Worm (Caenorhabditis elegans) whole organism, L1 larva: ENCODE results near the gene F08G2.7.
A peak's percentile ranks its signal among the peaks of the same experiment; 100 is the strongest.

Experiments used
- C04F5.9 ChIP-seq: sonication (generic microtip); optimal IDR thresholded peaks from 2 replicates; lab custom pipeline; 2016; ENCODE audit warnings: missing genetic modification characterization, missing compliant biosample characterization
- Y116A8C.19 ChIP-seq: sonication (generic microtip); optimal IDR thresholded peaks from 2 replicates; lab custom pipeline; 2016; ENCODE audit warnings: missing compliant biosample characterization, missing genetic modification characterization, borderline replicate concordance
- ceh-8 ChIP-seq: fragments of 200-800 bp; sonication (Bioruptor generic); optimal IDR thresholded peaks from 2 replicates; lab custom pipeline; 2018; ENCODE audit warnings: mild to moderate bottlenecking, missing genetic modification characterization, moderate library complexity, missing compliant biosample characterization
- ceh-82 ChIP-seq, 3 experiments: fragments of 150-350 bp in 1 of 3; sonication (generic microtip) in 2 of 3; optimal IDR thresholded peaks; 2 replicates each; lab custom pipeline; 2014 to 2017; ENCODE audit warnings: missing biosample characterization in 3 of 3, missing genetic modification characterization in 3 of 3
- ceh-88 ChIP-seq: fragments of 200-800 bp; sonication (Bioruptor generic); IDR thresholded peaks from 2 replicates; pipeline ENCODE4 v1.3.6; 2022; ENCODE audit warnings: missing genetic modification characterization, missing compliant biosample characterization
- dpl-1 ChIP-seq, 3 experiments: fragments of 150-350 bp in 2 of 3; sonication (generic microtip) in 1 of 3; optimal IDR thresholded peaks; 2 replicates each; lab custom pipeline; 2014 to 2017; ENCODE audit warnings: missing biosample characterization in 3 of 3, missing genetic modification characterization in 3 of 3, missing genetic modification reagents in 3 of 3
- dsc-1 ChIP-seq: sonication (generic microtip); optimal IDR thresholded peaks from 2 replicates; lab custom pipeline; 2016; ENCODE audit warnings: mild to moderate bottlenecking, missing genetic modification characterization, missing compliant biosample characterization
- egl-13 ChIP-seq: sonication (generic microtip); optimal IDR thresholded peaks from 2 replicates; lab custom pipeline; 2016; ENCODE audit warnings: missing genotype, missing genetic modification reagents, missing genetic modification characterization, missing compliant biosample characterization
- egl-27 ChIP-seq, 2 experiments: fragments of 150-350 bp in 1 of 2; sonication (generic microtip); optimal IDR thresholded peaks; 3 replicates each; lab custom pipeline; 2017 to 2018; ENCODE audit warnings: missing biosample characterization in 2 of 2, missing genetic modification characterization in 2 of 2, missing genetic modification reagents in 2 of 2
- elt-2 ChIP-seq: sonication (generic microtip); optimal IDR thresholded peaks from 2 replicates; lab custom pipeline; 2016; ENCODE audit warnings: missing genetic modification characterization, mild to moderate bottlenecking, inconsistent platforms, missing compliant biosample characterization, missing genetic modification reagents
- elt-3 ChIP-seq, 6 experiments: fragments of 150-350 bp in 1 of 6; sonication (generic microtip); optimal IDR thresholded peaks; 2 replicates each; lab custom pipeline; 2017 to 2018; ENCODE audit warnings: missing biosample characterization in 6 of 6, missing genetic modification characterization in 6 of 6, inconsistent platforms in 1 of 6
- fkh-4 ChIP-seq: sonication (generic microtip); optimal IDR thresholded peaks from 2 replicates; lab custom pipeline; 2016; ENCODE audit warnings: missing compliant biosample characterization, missing genetic modification characterization, borderline replicate concordance
- fkh-8 ChIP-seq: sonication (generic microtip); optimal IDR thresholded peaks from 2 replicates; lab custom pipeline; 2016; ENCODE audit warnings: mild to moderate bottlenecking, missing genetic modification characterization, missing compliant biosample characterization
- fos-1 ChIP-seq: fragments of 150-350 bp; optimal IDR thresholded peaks from 2 replicates; lab custom pipeline; 2014; ENCODE audit warnings: missing biosample characterization, missing genetic modification characterization
- hlh-17 ChIP-seq: fragments of 200-800 bp; sonication (Bioruptor generic); optimal IDR thresholded peaks from 2 replicates; lab custom pipeline; 2018; ENCODE audit warnings: missing genetic modification characterization, mild to moderate bottlenecking, missing compliant biosample characterization, moderate library complexity, borderline replicate concordance
- hpl-2 ChIP-seq: fragments of 150-350 bp; optimal IDR thresholded peaks from 2 replicates; lab custom pipeline; 2014; ENCODE audit warnings: missing biosample characterization, missing genetic modification reagents, missing genetic modification characterization
- jun-1 ChIP-seq: fragments of 150-350 bp; optimal IDR thresholded peaks from 2 replicates; lab custom pipeline; 2014; ENCODE audit warnings: missing biosample characterization, missing genetic modification reagents, missing genetic modification characterization
- lir-3 ChIP-seq: sonication (generic microtip); optimal IDR thresholded peaks from 2 replicates; lab custom pipeline; 2016; ENCODE audit warnings: mild to moderate bottlenecking, missing genetic modification characterization, moderate library complexity, missing compliant biosample characterization; ENCODE audit not compliant: poor library complexity
- mep-1 ChIP-seq: fragments of 150-350 bp; optimal IDR thresholded peaks from 2 replicates; lab custom pipeline; 2014; ENCODE audit warnings: missing biosample characterization, missing genetic modification characterization
- nhr-20 ChIP-seq: sonication (generic microtip); optimal IDR thresholded peaks from 2 replicates; lab custom pipeline; 2016; ENCODE audit warnings: mild to moderate bottlenecking, missing genetic modification characterization, missing compliant biosample characterization
- nhr-28 ChIP-seq: fragments of 150-350 bp; optimal IDR thresholded peaks from 2 replicates; lab custom pipeline; 2014; ENCODE audit warnings: missing biosample characterization, missing genetic modification characterization
- nhr-47 ChIP-seq: sonication (generic microtip); optimal IDR thresholded peaks from 2 replicates; lab custom pipeline; 2016; ENCODE audit warnings: mild to moderate bottlenecking, missing genetic modification characterization, moderate library complexity, missing compliant biosample characterization
- nhr-76 ChIP-seq: sonication (generic microtip); optimal IDR thresholded peaks from 2 replicates; lab custom pipeline; 2017; ENCODE audit warnings: missing biosample characterization, missing genetic modification characterization
- nhr-77 ChIP-seq: fragments of 150-350 bp; optimal IDR thresholded peaks from 2 replicates; lab custom pipeline; 2014; ENCODE audit warnings: missing biosample characterization, missing genetic modification characterization
- nhr-84 ChIP-seq: sonication (generic microtip); optimal IDR thresholded peaks from 2 replicates; lab custom pipeline; 2017; ENCODE audit warnings: missing biosample characterization, missing genetic modification characterization
- nhr-85 ChIP-seq: sonication (generic microtip); peaks from one replicate; lab custom pipeline; 2016; ENCODE audit warnings: missing genetic modification characterization, inconsistent platforms, missing compliant biosample characterization
- nhr-90 ChIP-seq: sonication (generic microtip); optimal IDR thresholded peaks from 2 replicates; lab custom pipeline; 2016; ENCODE audit warnings: mild to moderate bottlenecking, missing genetic modification characterization, missing compliant biosample characterization; ENCODE audit not compliant: poor library complexity
- pqm-1 ChIP-seq: sonication (generic microtip); optimal IDR thresholded peaks from 3 replicates; lab custom pipeline; 2017; ENCODE audit warnings: missing biosample characterization, missing genetic modification characterization
- rnt-1 ChIP-seq: sonication (generic microtip); optimal IDR thresholded peaks from 2 replicates; lab custom pipeline; 2016; ENCODE audit warnings: mild to moderate bottlenecking, missing genetic modification characterization, moderate library complexity, missing compliant biosample characterization
- snpc-4 ChIP-seq: fragments of 150-350 bp; optimal IDR thresholded peaks from 2 replicates; lab custom pipeline; 2014; ENCODE audit warnings: missing biosample characterization, missing genetic modification characterization
- sox-4 ChIP-seq: sonication (generic microtip); optimal IDR thresholded peaks from 2 replicates; lab custom pipeline; 2016; ENCODE audit warnings: missing genetic modification characterization, missing compliant biosample characterization
- sptf-1 ChIP-seq: fragments of 150-350 bp; optimal IDR thresholded peaks from 2 replicates; lab custom pipeline; 2014; ENCODE audit warnings: missing biosample characterization, missing genetic modification characterization
- sup-37 ChIP-seq: fragments of 200-800 bp; sonication (Bioruptor generic); optimal IDR thresholded peaks from 2 replicates; lab custom pipeline; 2018; ENCODE audit warnings: mild to moderate bottlenecking, missing genetic modification characterization, missing compliant biosample characterization
- swsn-7 ChIP-seq: sonication (generic microtip); optimal IDR thresholded peaks from 2 replicates; lab custom pipeline; 2016; ENCODE audit warnings: missing genetic modification characterization, missing compliant biosample characterization
- tlp-1 ChIP-seq: fragments of 150-350 bp; optimal IDR thresholded peaks from 2 replicates; lab custom pipeline; 2014; ENCODE audit warnings: missing biosample characterization, missing genetic modification characterization
- unc-130 ChIP-seq: fragments of 150-350 bp; optimal IDR thresholded peaks from 2 replicates; lab custom pipeline; 2017; ENCODE audit warnings: missing biosample characterization, missing genetic modification characterization, inconsistent platforms
- unc-30 ChIP-seq: sonication (generic microtip); optimal IDR thresholded peaks from 2 replicates; lab custom pipeline; 2017; ENCODE audit warnings: missing biosample characterization, missing genetic modification characterization
- unc-62 ChIP-seq: fragments of 150-350 bp; optimal IDR thresholded peaks from 2 replicates; lab custom pipeline; 2014; ENCODE audit warnings: missing biosample characterization, missing genetic modification reagents, missing genetic modification characterization
- unc-86 ChIP-seq: sonication (generic microtip); optimal IDR thresholded peaks from 2 replicates; lab custom pipeline; 2016; ENCODE audit warnings: missing genetic modification characterization, missing compliant biosample characterization
- unc-98 ChIP-seq: fragments of 200-800 bp; sonication (Bioruptor generic); IDR thresholded peaks from 2 replicates; pipeline ENCODE4 v1.3.6; 2022; ENCODE audit warnings: missing genetic modification characterization, missing compliant biosample characterization
- xbp-1 ChIP-seq: sonication (generic microtip); optimal IDR thresholded peaks from 2 replicates; lab custom pipeline; 2016; ENCODE audit warnings: missing genetic modification characterization, missing compliant biosample characterization
- ztf-11 ChIP-seq, 2 experiments: sonication (generic microtip); optimal IDR thresholded peaks; 2 replicates each; lab custom pipeline; 2016 to 2017; ENCODE audit warnings: missing genetic modification characterization in 2 of 2, missing biosample characterization in 1 of 2, missing compliant biosample characterization in 1 of 2

Gene F08G2.7

DNA sequence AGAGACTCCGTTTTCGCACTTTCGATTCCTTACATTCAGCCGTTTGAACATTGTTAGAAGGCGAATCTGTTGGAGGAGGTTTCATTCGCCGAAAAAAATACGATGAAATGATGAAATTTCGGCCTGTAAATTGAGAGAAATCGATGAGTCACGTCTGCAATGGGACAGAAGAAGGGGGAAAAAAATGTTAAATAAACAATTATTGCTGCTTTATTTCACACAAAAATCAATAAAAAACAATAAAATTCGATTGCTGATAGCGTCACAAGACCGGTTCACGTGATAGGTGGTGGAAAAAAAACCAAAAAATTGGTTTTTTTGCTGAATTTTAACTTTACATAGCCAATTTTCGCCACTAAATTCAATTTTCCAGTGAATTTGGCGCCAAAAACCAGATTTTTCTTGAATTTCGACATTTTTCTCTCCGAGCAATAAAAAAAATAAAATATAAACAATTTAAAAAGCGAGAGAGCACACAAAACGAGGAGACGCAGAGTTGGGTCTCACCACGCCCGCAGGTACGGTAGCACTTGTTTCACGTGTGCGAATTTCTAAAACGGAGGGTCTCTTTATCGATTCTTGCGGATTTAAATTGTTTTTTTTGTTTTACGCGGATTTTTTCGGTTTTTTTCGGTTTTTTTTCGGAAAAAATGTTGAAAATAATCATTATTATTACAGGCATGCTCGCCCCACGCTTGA lies 31.4 kb upstream of the F08G2.7 start, which contains the start of the genes cup-14 and ndub-8 (continued):
- TF ChIP-seq xbp-1 (tag; lab: Kevin White, UChicago) (peak; percentile 90), unc-86 (peak; percentile 90), nhr-85 (tag; lab: Kevin White, UChicago) (peak; percentile 96), C04F5.9 (tag; lab: Kevin White, UChicago) (peak; percentile 63), ceh-88 (peak; percentile 62; the same call in 1 of the 2 replicates), fkh-4 (tag; lab: Kevin White, UChicago) (peak; percentile 41), nhr-90 (tag; lab: Kevin White, UChicago) (peak; percentile 93), snpc-4 (peak; percentile 87), unc-130 (peak; percentile 95), sptf-1 (no peak), pqm-1 (tag; lab: Kevin White, UChicago) (no peak), rnt-1 (tag; lab: Kevin White, UChicago) (no peak), nhr-47 (tag; lab: Kevin White, UChicago) (peak; percentile 95), ztf-11 (tag; optimal IDR thresholded peaks at IDR 0.05; lab: Kevin White, UChicago) (peak in 1 of 2 experiments; percentile 68), unc-98 (GFP tag; lab: Robert Waterston, UW) (no peak), dsc-1 (tag; lab: Kevin White, UChicago) (peak; percentile 92), ceh-82 (tag; optimal IDR thresholded peaks at IDR 0.05; lab: Kevin White, UChicago) (peak; percentile 87 to 95 (median 91)), tlp-1 (tag; lab: Kevin White, UChicago) (no peak), fos-1 (tag; lab: Kevin White, UChicago) (peak; percentile 86), nhr-28 (no peak), fkh-8 (peak; percentile 88), nhr-20 (peak; percentile 90), elt-3 (tag; optimal IDR thresholded peaks at IDR 0.05; lab: Kevin White, UChicago) (peak in 3 of 6 experiments; percentile 8 to 85 (median 62)), unc-62 (no peak), ceh-8 (GFP tag; lab: Kevin White, UChicago) (peak; percentile 72), nhr-84 (tag; lab: Kevin White, UChicago) (no peak), hlh-17 (GFP tag; lab: Kevin White, UChicago) (no peak), unc-30 (tag; lab: Kevin White, UChicago) (no peak), jun-1 (tag; lab: Kevin White, UChicago) (peak; percentile 84), mep-1 (tag; lab: Kevin White, UChicago) (peak; percentile 90), hpl-2 (GFP tag; lab: Kevin White, UChicago) (peak; percentile 76), egl-13 (tag; lab: Kevin White, UChicago) (peak; percentile 80), swsn-7 (no peak), sox-4 (tag; lab: Kevin White, UChicago) (peak; percentile 75), Y116A8C.19 (no peak), sup-37 (GFP tag; lab: Kevin White, UChicago) (peak; percentile 66), nhr-76 (no peak), egl-27 (tag; optimal IDR thresholded peaks at IDR 0.05; lab: Kevin White, UChicago) (no peak), nhr-77 (tag; lab: Kevin White, UChicago) (peak; percentile 91), lir-3 (tag; lab: Kevin White, UChicago) (no peak)

DNA sequence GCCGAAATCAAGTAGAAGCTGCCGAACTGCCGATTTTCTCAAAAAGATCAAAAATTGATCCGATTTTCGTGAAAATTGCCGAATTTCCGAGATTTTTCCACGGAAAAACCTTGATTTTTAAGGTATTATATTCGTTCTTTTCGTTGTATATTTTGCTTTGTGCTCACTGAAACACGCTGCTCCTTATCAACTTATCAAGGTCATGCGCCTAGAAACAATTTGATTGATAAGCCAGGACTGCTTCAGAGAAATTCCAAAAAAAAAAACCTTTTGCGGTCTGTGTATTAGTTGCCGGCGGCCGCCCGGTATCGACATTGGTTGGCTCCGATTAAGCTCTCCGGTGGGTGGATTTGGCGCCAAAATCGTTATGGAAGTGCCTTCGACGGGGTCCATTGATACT lies 21.5 kb upstream of the F08G2.7 start:
- no peak for TF ChIP-seq dpl-1 (GFP tag; optimal IDR thresholded peaks at IDR 0.05; lab: Kevin White, UChicago)
- peak; percentile 28 for TF ChIP-seq elt-2 (tag; lab: Kevin White, UChicago)
- TF ChIP-seq unc-86: no peak
